Fruit fly (Drosophila melanogaster) whole organism, adult: ENCODE measurements around the gene vret.

Source experiments
- CG11617 ChIP-seq: fragments of 200-800 bp; sonication (Bioruptor generic); optimal IDR thresholded peaks from 2 replicates; lab custom pipeline; 2017; ENCODE audit warnings: mild to moderate bottlenecking, missing biosample characterization, missing genetic modification reagents, missing genetic modification characterization
- CG12768 ChIP-seq: fragments of 200-800 bp; sonication (Bioruptor generic); optimal IDR thresholded peaks from 2 replicates; lab custom pipeline; 2017; ENCODE audit warnings: missing biosample characterization, missing genetic modification characterization, mild to moderate bottlenecking, moderate library complexity, missing genetic modification reagents
- CG14711 ChIP-seq: fragments of 200-800 bp; sonication (Bioruptor generic); optimal IDR thresholded peaks from 2 replicates; lab custom pipeline; 2018; ENCODE audit warnings: missing biosample characterization, mild to moderate bottlenecking, missing genetic modification characterization, moderate library complexity
- CG1620 ChIP-seq: fragments of 200-800 bp; sonication (Bioruptor generic); optimal IDR thresholded peaks from 2 replicates; lab custom pipeline; 2016; ENCODE audit warnings: missing biosample characterization, missing genetic modification characterization
- CG33017 ChIP-seq: fragments of 200-800 bp; sonication (Bioruptor generic); optimal IDR thresholded peaks from 2 replicates; lab custom pipeline; 2018; ENCODE audit warnings: missing biosample characterization, mild to moderate bottlenecking, missing genetic modification characterization, moderate library complexity
- CG5204 ChIP-seq: fragments of 200-800 bp; sonication (Bioruptor generic); optimal IDR thresholded peaks from 2 replicates; lab custom pipeline; 2016; ENCODE audit warnings: missing biosample characterization, missing genetic modification characterization
- CG7045 ChIP-seq: fragments of 200-800 bp; sonication (Bioruptor generic); optimal IDR thresholded peaks from 2 replicates; lab custom pipeline; 2017; ENCODE audit warnings: missing biosample characterization, mild to moderate bottlenecking, missing genetic modification characterization
- CG7101 ChIP-seq: fragments of 200-800 bp; sonication (Bioruptor generic); optimal IDR thresholded peaks from 2 replicates; lab custom pipeline; 2018; ENCODE audit warnings: missing biosample characterization, mild to moderate bottlenecking, missing genetic modification characterization, moderate library complexity
- Clk ChIP-seq: fragments of 200-800 bp; sonication (Bioruptor generic); optimal IDR thresholded peaks from 2 replicates; lab custom pipeline; 2017; ENCODE audit warnings: missing biosample characterization, missing genetic modification characterization
- Crg-1 ChIP-seq: fragments of 200-800 bp; sonication (Bioruptor generic); optimal IDR thresholded peaks from 2 replicates; lab custom pipeline; 2016; ENCODE audit warnings: missing biosample characterization, missing genetic modification characterization
- Hr96 ChIP-seq: fragments of 200-800 bp; sonication (Bioruptor generic); optimal IDR thresholded peaks from 2 replicates; lab custom pipeline; 2016; ENCODE audit warnings: missing biosample characterization, missing genetic modification characterization
- Mnt ChIP-seq: fragments of 200-800 bp; sonication (Bioruptor generic); optimal IDR thresholded peaks from 2 replicates; lab custom pipeline; 2016; ENCODE audit warnings: missing biosample characterization, mild to moderate bottlenecking, missing genetic modification characterization
- bab1 ChIP-seq: fragments of 200-800 bp; sonication (Bioruptor generic); optimal IDR thresholded peaks from 3 replicates; lab custom pipeline; 2019; ENCODE audit warnings: missing biosample characterization, mild to moderate bottlenecking, missing genetic modification characterization, moderate library complexity
- cic ChIP-seq: fragments of 200-800 bp; sonication (Bioruptor generic); optimal IDR thresholded peaks from 2 replicates; lab custom pipeline; 2017; ENCODE audit warnings: missing biosample characterization, mild to moderate bottlenecking, missing genetic modification characterization, moderate library complexity
- cnc ChIP-seq, 2 experiments: fragments of >200 bp; optimal IDR thresholded peaks; 2 replicates each; lab custom pipeline; 2017
- kay ChIP-seq: fragments of 200-800 bp; sonication (Bioruptor generic); peaks from one replicate; lab custom pipeline; 2016; ENCODE audit warnings: missing biosample characterization, missing genetic modification characterization, borderline replicate concordance
- ovo ChIP-seq: fragments of 200-800 bp; sonication (Bioruptor generic); optimal IDR thresholded peaks from 2 replicates; lab custom pipeline; 2016; ENCODE audit warnings: missing biosample characterization, missing genetic modification characterization
- pad ChIP-seq: fragments of 200-800 bp; sonication (Bioruptor generic); optimal IDR thresholded peaks from 3 replicates; lab custom pipeline; 2017; ENCODE audit warnings: missing biosample characterization, missing genetic modification characterization, mild to moderate bottlenecking, moderate library complexity, missing genetic modification reagents
- tj ChIP-seq: fragments of 200-800 bp; sonication (Bioruptor generic); optimal IDR thresholded peaks from 3 replicates; lab custom pipeline; 2017; ENCODE audit warnings: missing biosample characterization, mild to moderate bottlenecking, missing genetic modification characterization, moderate library complexity
- toe ChIP-seq: fragments of 200-800 bp; sonication (Bioruptor generic); optimal IDR thresholded peaks from 2 replicates; lab custom pipeline; 2016; ENCODE audit warnings: missing biosample characterization, missing genetic modification characterization

The vret gene

dm6 chr3R:22752929-22753328 is 7.5 kb upstream of the vret start:
- TF ChIP-seq pad (GFP tag; lab: Kevin White, UChicago) = no peak
- no peak for TF ChIP-seq ovo (GFP tag; lab: Kevin White, UChicago)
- no peak for TF ChIP-seq CG7101 (tag; lab: Kevin White, UChicago)

DNA sequence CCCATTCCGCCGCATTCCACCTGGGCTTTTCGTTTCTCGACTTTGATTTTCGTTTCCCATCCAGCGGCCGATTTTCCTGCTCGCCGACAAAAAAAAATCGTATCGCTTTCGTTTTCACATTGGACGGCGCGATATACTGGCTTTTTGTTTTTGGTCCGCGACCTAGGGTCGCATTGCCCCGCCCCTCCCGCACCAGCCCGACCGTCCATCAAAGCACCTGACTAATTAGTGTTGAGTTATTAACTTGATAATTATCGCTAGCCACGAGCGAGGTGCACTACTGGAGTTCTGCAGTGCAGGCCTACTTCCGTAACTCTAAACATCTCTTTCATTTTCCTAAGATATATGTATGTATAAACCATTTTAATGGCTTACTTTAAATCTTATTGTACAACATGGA is 6.3 kb upstream of the vret start:
- TF ChIP-seq CG14711 (tag; lab: Kevin White, UChicago) = no peak
- no peak for TF ChIP-seq CG33017
- no peak for TF ChIP-seq Clk (GFP tag; lab: Kevin White, UChicago)
- TF ChIP-seq kay (GFP tag; lab: Kevin White, UChicago) = no peak
- no peak for TF ChIP-seq toe (GFP tag; lab: Kevin White, UChicago)
- no peak for TF ChIP-seq pad (GFP tag; lab: Kevin White, UChicago)
- no peak for TF ChIP-seq CG5204 (GFP tag; lab: Kevin White, UChicago)
- TF ChIP-seq CG7045 = no peak
- TF ChIP-seq CG12768 = no peak
- TF ChIP-seq tj (GFP tag; lab: Kevin White, UChicago) = no peak

- TF ChIP-seq bab1 (GFP tag; lab: Kevin White, UChicago) (no peak), CG7101 (tag; lab: Kevin White, UChicago) (no peak), CG1620 (no peak), cnc (optimal IDR thresholded peaks at IDR 0.05; lab: Kevin White, UChicago) (no peak), CG7045 (no peak)
These were observed 5.7 kb upstream of the vret start for dm6 chr3R:22751111-22751510.

DNA sequence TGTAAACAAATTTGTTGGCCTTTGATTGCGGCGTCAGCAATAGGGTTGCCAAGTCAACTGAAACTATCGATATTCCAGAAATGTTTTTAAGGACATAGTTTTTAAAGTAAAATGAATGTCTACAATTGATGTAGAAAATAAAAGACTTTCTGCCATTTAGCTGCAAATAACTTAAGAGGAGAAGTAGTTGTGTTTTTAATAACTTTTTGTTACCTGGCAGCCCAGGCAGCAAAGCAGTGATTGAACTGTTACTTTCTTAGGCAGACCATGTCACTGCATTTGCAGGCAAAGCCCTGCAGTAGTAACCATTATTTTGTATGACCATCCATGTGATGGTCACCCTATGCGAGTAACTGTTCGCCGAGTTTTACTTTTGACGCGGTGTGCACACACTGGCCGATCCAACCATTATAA is 5.2 kb upstream of the vret start, which contains the start of the genes rumi, CG7029 and Usp12-46:
TSS of gene rumi (minus strand) at position 64 of the 414 bp plus-strand sequence.
TSS of gene CG7029 (plus strand) at position 368 of the 414 bp plus-strand sequence.
TSS of gene Usp12-46 (plus strand) at position 368 of the 414 bp plus-strand sequence.
- TF ChIP-seq CG7101 (tag; lab: Kevin White, UChicago) = peak; percentile 85
- TF ChIP-seq ovo (GFP tag; lab: Kevin White, UChicago) = peak; percentile 79
- TF ChIP-seq kay (GFP tag; lab: Kevin White, UChicago) = no peak
- TF ChIP-seq pad (GFP tag; lab: Kevin White, UChicago) = peak; percentile 59
- peak; percentile 83 for TF ChIP-seq CG11617 (GFP tag; lab: Kevin White, UChicago)
- peak; percentile 89 for TF ChIP-seq CG1620
- peak; percentile 89 for TF ChIP-seq tj (GFP tag; lab: Kevin White, UChicago)
- peak; percentile 78 for TF ChIP-seq Clk (GFP tag; lab: Kevin White, UChicago)
- peak; percentile 76 for TF ChIP-seq Mnt (GFP tag; lab: Kevin White, UChicago)
- peak; percentile 80 for TF ChIP-seq CG7045
- TF ChIP-seq Crg-1 = peak; percentile 69
- peak; percentile 82 for TF ChIP-seq CG12768
- no peak for TF ChIP-seq toe (GFP tag; lab: Kevin White, UChicago)
- TF ChIP-seq CG5204 (GFP tag; lab: Kevin White, UChicago) = no peak
- TF ChIP-seq cic = peak; percentile 44
- no peak for TF ChIP-seq cnc (optimal IDR thresholded peaks at IDR 0.05; lab: Kevin White, UChicago)
- peak; percentile 90 for TF ChIP-seq bab1 (GFP tag; lab: Kevin White, UChicago)
- peak; percentile 92 for TF ChIP-seq Hr96 (GFP tag; lab: Kevin White, UChicago)
- TF ChIP-seq CG33017 = peak; percentile 83
- peak; percentile 98 for TF ChIP-seq CG14711 (tag; lab: Kevin White, UChicago)

DNA sequence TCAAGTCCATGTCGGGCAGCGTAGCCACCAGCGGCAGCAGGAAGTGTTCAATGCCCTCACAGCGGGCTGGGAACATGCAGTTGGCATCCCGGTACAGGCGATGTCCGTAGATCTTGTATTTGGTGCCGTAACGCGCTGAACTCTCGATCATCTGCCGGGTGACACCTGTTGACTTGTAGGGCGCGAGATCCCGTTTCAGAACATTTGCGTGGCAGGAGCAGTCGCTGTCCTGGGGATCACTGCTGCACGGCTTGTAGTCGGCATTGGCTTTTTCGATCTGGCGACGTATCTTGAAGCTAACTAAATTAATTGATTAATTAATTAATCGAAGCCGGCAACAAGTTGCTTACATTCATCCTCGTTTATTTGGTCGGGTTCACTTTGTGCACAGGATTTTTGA is 4.7 kb upstream of the vret start:
- TF ChIP-seq pad (GFP tag; lab: Kevin White, UChicago) (no peak), Hr96 (GFP tag; lab: Kevin White, UChicago) (no peak), CG1620 (no peak), CG11617 (GFP tag; lab: Kevin White, UChicago) (no peak), CG33017 (no peak), cnc (optimal IDR thresholded peaks at IDR 0.05; lab: Kevin White, UChicago) (no peak), Clk (GFP tag; lab: Kevin White, UChicago) (no peak), Mnt (GFP tag; lab: Kevin White, UChicago) (no peak), CG7045 (no peak), ovo (GFP tag; lab: Kevin White, UChicago) (no peak), CG12768 (no peak), CG7101 (tag; lab: Kevin White, UChicago) (no peak), bab1 (GFP tag; lab: Kevin White, UChicago) (no peak), kay (GFP tag; lab: Kevin White, UChicago) (no peak)

DNA sequence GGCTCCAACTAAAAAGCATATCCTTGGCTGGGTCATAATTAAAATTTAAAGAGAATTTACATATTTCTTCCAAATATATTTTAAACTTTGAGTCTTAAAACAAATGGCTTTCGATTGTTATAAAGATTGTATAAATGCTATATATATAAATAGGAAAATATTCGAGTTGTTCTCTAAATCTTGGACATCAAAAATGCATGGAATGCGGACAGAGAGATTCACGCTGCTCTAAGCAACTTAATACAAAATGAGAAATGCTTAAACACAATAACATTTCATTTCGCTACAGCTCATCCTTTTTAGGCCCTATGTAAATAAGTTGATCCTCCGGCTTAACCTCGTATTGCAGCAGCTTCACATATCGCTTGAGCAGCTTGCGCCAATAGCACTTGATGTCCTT is 3.6 kb upstream of the vret start, which contains the start of gene CG31139:
TSS of gene CG31139 (minus strand) at position 101 of the 400 bp plus-strand sequence.
- TF ChIP-seq CG11617 (GFP tag; lab: Kevin White, UChicago) (no peak), cnc (optimal IDR thresholded peaks at IDR 0.05; lab: Kevin White, UChicago) (no peak), CG14711 (tag; lab: Kevin White, UChicago) (no peak), Crg-1 (no peak), CG1620 (no peak), CG33017 (no peak), pad (GFP tag; lab: Kevin White, UChicago) (no peak), toe (GFP tag; lab: Kevin White, UChicago) (no peak), CG7101 (tag; lab: Kevin White, UChicago) (no peak), tj (GFP tag; lab: Kevin White, UChicago) (no peak), kay (GFP tag; lab: Kevin White, UChicago) (no peak), bab1 (GFP tag; lab: Kevin White, UChicago) (no peak)
